Fruit fly (Drosophila melanogaster) whole organism, wandering third instar larva: ENCODE data around the gene CG7824.

ENCODE experiments used
- Abd-B ChIP-seq: fragments of >200 bp; optimal IDR thresholded peaks from 2 replicates; lab custom pipeline; 2017; ENCODE audit warnings: missing biosample characterization, missing genetic modification characterization
- CG9705 ChIP-seq: fragments of 200-800 bp; sonication (Bioruptor generic); optimal IDR thresholded peaks from 2 replicates; lab custom pipeline; 2018; ENCODE audit warnings: missing biosample characterization, mild to moderate bottlenecking, missing genetic modification characterization
- CrebA ChIP-seq: fragments of 200-800 bp; sonication (Bioruptor generic); optimal IDR thresholded peaks from 2 replicates; lab custom pipeline; 2016; ENCODE audit warnings: missing biosample characterization, mild to moderate bottlenecking, missing genetic modification characterization, borderline replicate concordance
- Dif ChIP-seq: fragments of 200-275, 200-300 bp; sonication (Bioruptor generic); optimal IDR thresholded peaks from 2 replicates; lab custom pipeline; 2018; ENCODE audit warnings: missing biosample characterization, missing genetic modification characterization; ENCODE audit not compliant: partially characterized antibody
- GATAd ChIP-seq: sonication (Bioruptor generic); optimal IDR thresholded peaks from 2 replicates; lab custom pipeline; 2016; ENCODE audit warnings: missing biosample characterization, missing genetic modification characterization
- HLH106 ChIP-seq: fragments of 200-800 bp; optimal IDR thresholded peaks from 3 replicates; lab custom pipeline; 2019; ENCODE audit warnings: missing biosample characterization, mild to moderate bottlenecking, missing genetic modification characterization, moderate library complexity
- Hnf4 ChIP-seq: fragments of 200-800 bp; sonication (Bioruptor generic); optimal IDR thresholded peaks from 2 replicates; lab custom pipeline; 2016; ENCODE audit warnings: missing biosample characterization, mild to moderate bottlenecking, missing genetic modification characterization
- Hr78 ChIP-seq: fragments of >200 bp; optimal IDR thresholded peaks from 2 replicates; lab custom pipeline; 2017; ENCODE audit warnings: missing biosample characterization, missing genetic modification characterization
- Hr83 ChIP-seq: fragments of 200-300 bp; sonication (Bioruptor generic); optimal IDR thresholded peaks from 2 replicates; lab custom pipeline; 2016; ENCODE audit warnings: missing biosample characterization, mild to moderate bottlenecking, missing genetic modification characterization, moderate library complexity; ENCODE audit not compliant: poor library complexity, severe bottlenecking
- Jra ChIP-seq: sonication (Bioruptor generic); optimal IDR thresholded peaks from 2 replicates; lab custom pipeline; 2016; ENCODE audit warnings: missing biosample characterization, missing genetic modification characterization
- Mio ChIP-seq: sonication (Bioruptor generic); optimal IDR thresholded peaks from 2 replicates; lab custom pipeline; 2016; ENCODE audit warnings: missing biosample characterization, missing genetic modification characterization
- Myc ChIP-seq: fragments of >200 bp; optimal IDR thresholded peaks from 2 replicates; lab custom pipeline; 2017
- N ChIP-seq: fragments of >200 bp; optimal IDR thresholded peaks from 2 replicates; lab custom pipeline; 2018; ENCODE audit warnings: missing biosample characterization, missing external identifiers, missing genetic modification characterization
- OdsH ChIP-seq: fragments of 200-800 bp; sonication (Bioruptor generic); optimal IDR thresholded peaks from 2 replicates; lab custom pipeline; 2016; ENCODE audit warnings: missing biosample characterization, mild to moderate bottlenecking, missing genetic modification characterization
- Rel ChIP-seq, 2 experiments: fragments of 200-800 bp; sonication (Bioruptor generic) in 1 of 2; optimal IDR thresholded peaks; 2 replicates in 1 of 2; 3 replicates in 1 of 2; lab custom pipeline; 2016 to 2019; ENCODE audit warnings: mild to moderate bottlenecking in 2 of 2, missing biosample characterization in 2 of 2, missing genetic modification characterization in 2 of 2, moderate library complexity in 1 of 2
- Sp1 ChIP-seq: fragments of 200-800 bp; sonication (Bioruptor generic); optimal IDR thresholded peaks from 3 replicates; lab custom pipeline; 2019; ENCODE audit warnings: missing biosample characterization, mild to moderate bottlenecking, missing genetic modification characterization, moderate library complexity
- Vsx2 ChIP-seq: fragments of 200-300, 225-300 bp; sonication (Bioruptor generic); optimal IDR thresholded peaks from 2 replicates; lab custom pipeline; 2018; ENCODE audit warnings: missing biosample characterization, missing genetic modification characterization; ENCODE audit not compliant: partially characterized antibody
- br ChIP-seq: fragments of 200-800 bp; sonication (Bioruptor generic); optimal IDR thresholded peaks from 2 replicates; lab custom pipeline; 2016; ENCODE audit warnings: missing biosample characterization, missing genetic modification characterization
- brk ChIP-seq: fragments of 200-800 bp; sonication (Bioruptor generic); optimal IDR thresholded peaks from 2 replicates; lab custom pipeline; 2016; ENCODE audit warnings: missing biosample characterization, mild to moderate bottlenecking, missing genetic modification characterization
- dl ChIP-seq, 2 experiments: fragments of 175-275, 200-275 bp in 1 of 2; fragments of 200-275 bp in 1 of 2; sonication (Bioruptor generic); optimal IDR thresholded peaks; lab custom pipeline; 2018; ENCODE audit warnings: mild to moderate bottlenecking in 2 of 2, missing biosample characterization in 2 of 2, missing genetic modification characterization in 2 of 2, moderate library complexity in 2 of 2; ENCODE audit not compliant: partially characterized antibody in 2 of 2, insufficient read depth in 1 of 2
- dmrt93B ChIP-seq: fragments of 200-800 bp; sonication (Bioruptor generic); optimal IDR thresholded peaks from 2 replicates; lab custom pipeline; 2018; ENCODE audit warnings: missing biosample characterization, mild to moderate bottlenecking, missing genetic modification characterization
- dsf ChIP-seq: sonication (Bioruptor generic); optimal IDR thresholded peaks from 2 replicates; lab custom pipeline; 2016; ENCODE audit warnings: missing biosample characterization, missing genetic modification characterization, borderline replicate concordance
- foxo ChIP-seq, 2 experiments: fragments of 200-800 bp; sonication (Bioruptor generic); optimal IDR thresholded peaks; 2 replicates in 1 of 2; 3 replicates in 1 of 2; lab custom pipeline; 2016 to 2017; ENCODE audit warnings: missing biosample characterization in 2 of 2, missing genetic modification characterization in 2 of 2
- fru ChIP-seq: fragments of 200-800 bp; sonication (Bioruptor generic); optimal IDR thresholded peaks from 3 replicates; lab custom pipeline; 2016; ENCODE audit warnings: missing biosample characterization, mild to moderate bottlenecking, missing genetic modification characterization
- h ChIP-seq: fragments of 200-800 bp; sonication (Bioruptor generic); optimal IDR thresholded peaks from 3 replicates; lab custom pipeline; 2016; ENCODE audit warnings: missing biosample characterization, mild to moderate bottlenecking, missing genetic modification characterization
- lola ChIP-seq: fragments of >200 bp; optimal IDR thresholded peaks from 2 replicates; lab custom pipeline; 2017; ENCODE audit warnings: missing biosample characterization, missing genetic modification characterization
- psq ChIP-seq: fragments of 200-800 bp; sonication (Bioruptor generic); optimal IDR thresholded peaks from 3 replicates; lab custom pipeline; 2017; ENCODE audit warnings: missing biosample characterization, mild to moderate bottlenecking, missing genetic modification characterization, moderate library complexity
- rgr ChIP-seq: fragments of 200-800 bp; sonication (Bioruptor generic); optimal IDR thresholded peaks from 3 replicates; lab custom pipeline; 2016; ENCODE audit warnings: missing biosample characterization, mild to moderate bottlenecking, missing genetic modification characterization
- sage ChIP-seq: fragments of 200-800 bp; sonication (Bioruptor generic); optimal IDR thresholded peaks from 2 replicates; lab custom pipeline; 2016; ENCODE audit warnings: missing biosample characterization, mild to moderate bottlenecking, missing genetic modification characterization
- sv ChIP-seq: fragments of 200-800 bp; sonication (Bioruptor generic); optimal IDR thresholded peaks from 3 replicates; lab custom pipeline; 2016; ENCODE audit warnings: missing biosample characterization, missing genetic modification characterization
- woc ChIP-seq: sonication (Bioruptor generic); optimal IDR thresholded peaks from 2 replicates; lab custom pipeline; 2016; ENCODE audit warnings: missing biosample characterization, mild to moderate bottlenecking, missing genetic modification characterization

The CG7824 gene

dm6 chr3R:29868676-29869349 lies 10.1 kb upstream of the CG7824 start, which contains the start of gene Zip99C:
Gene Zip99C (minus strand): TSS chr3R:29868895.
- TF ChIP-seq h (GFP tag; lab: Kevin White, UChicago), result peak; percentile 31
- TF ChIP-seq fru (GFP tag; lab: Kevin White, UChicago), result peak; percentile 34
- TF ChIP-seq Dif (GFP tag; lab: Kevin White, UChicago), result peak; percentile 6
- no peak for TF ChIP-seq dmrt93B (GFP tag; lab: Kevin White, UChicago)
- peak; percentile 67 for TF ChIP-seq dsf (GFP tag; lab: Kevin White, UChicago)
- TF ChIP-seq Jra (GFP tag; lab: Kevin White, UChicago), result peak; percentile 89
- no peak for TF ChIP-seq lola (GFP tag; lab: Kevin White, UChicago)
- TF ChIP-seq Hnf4 (GFP tag; lab: Kevin White, UChicago), result peak; percentile 51
- TF ChIP-seq Mio (GFP tag; lab: Kevin White, UChicago), result no peak
- peak; percentile 25 for TF ChIP-seq Sp1 (GFP tag; lab: Kevin White, UChicago)
- TF ChIP-seq OdsH (GFP tag; lab: Kevin White, UChicago), result peak; percentile 45
- peak; percentile 13 for TF ChIP-seq GATAd (GFP tag; lab: Kevin White, UChicago)
- no peak for TF ChIP-seq br (GFP tag; lab: Kevin White, UChicago)
- peak; percentile 32 for TF ChIP-seq woc (GFP tag; lab: Kevin White, UChicago)
- TF ChIP-seq sage (GFP tag; lab: Kevin White, UChicago), result peak; percentile 62
- peak; percentile 86 for TF ChIP-seq brk (GFP tag; lab: Kevin White, UChicago)
- peak; percentile 26 for TF ChIP-seq CG9705 (GFP tag; lab: Kevin White, UChicago)
- TF ChIP-seq Hr83 (GFP tag; lab: Kevin White, UChicago), result peak; percentile 58
- TF ChIP-seq HLH106 (tag; lab: Kevin White, UChicago), result peak; percentile 41
- peak; percentile 27 for TF ChIP-seq sv (GFP tag; lab: Kevin White, UChicago)
- TF ChIP-seq Hr78 (GFP tag; lab: Kevin White, UChicago), result no peak
- peak; percentile 32 for TF ChIP-seq psq (GFP tag; lab: Kevin White, UChicago)
- TF ChIP-seq Abd-B, result no peak
- no peak for TF ChIP-seq dl (GFP tag; optimal IDR thresholded peaks at IDR 0.05; lab: Kevin White, UChicago; ENCODE audit: insufficient read depth in 1 of 2, partially characterized antibody in 2 of 2)
- peak in 1 of 2 experiments; percentile 58 for TF ChIP-seq foxo (GFP tag; optimal IDR thresholded peaks at IDR 0.05; lab: Kevin White, UChicago)
- TF ChIP-seq rgr (GFP tag; lab: Kevin White, UChicago), result no peak
- no peak for TF ChIP-seq Rel (GFP tag; optimal IDR thresholded peaks at IDR 0.05; lab: Kevin White, UChicago)
- peak; percentile 74 for TF ChIP-seq Rel (tag; optimal IDR thresholded peaks at IDR 0.05; lab: Kevin White, UChicago)

dm6 chr3R:29867895-29868294 lies 9.2 kb upstream of the CG7824 start:
- TF ChIP-seq dl (GFP tag; optimal IDR thresholded peaks at IDR 0.05; lab: Kevin White, UChicago; ENCODE audit: insufficient read depth in 1 of 2, partially characterized antibody in 2 of 2) (no peak), dsf (GFP tag; lab: Kevin White, UChicago) (no peak), Vsx2 (no peak), rgr (GFP tag; lab: Kevin White, UChicago) (no peak), Sp1 (GFP tag; lab: Kevin White, UChicago) (no peak)

dm6 chr3R:29867470-29867869 lies 8.7 kb upstream of the CG7824 start:
- TF ChIP-seq lola (GFP tag; lab: Kevin White, UChicago) (no peak), Rel (GFP tag; optimal IDR thresholded peaks at IDR 0.05; lab: Kevin White, UChicago) (no peak), Rel (tag; optimal IDR thresholded peaks at IDR 0.05; lab: Kevin White, UChicago) (peak; percentile 99), fru (GFP tag; lab: Kevin White, UChicago) (no peak), CrebA (GFP tag; lab: Kevin White, UChicago) (no peak)

- TF ChIP-seq rgr (GFP tag; lab: Kevin White, UChicago) (peak; percentile 66), Myc (lab: Kevin White, UChicago) (no peak), foxo (GFP tag; optimal IDR thresholded peaks at IDR 0.05; lab: Kevin White, UChicago) (peak in 1 of 2 experiments; percentile 4), Sp1 (GFP tag; lab: Kevin White, UChicago) (peak; percentile 22), Hr83 (GFP tag; lab: Kevin White, UChicago) (peak; percentile 69), OdsH (GFP tag; lab: Kevin White, UChicago) (peak; percentile 41), Hnf4 (GFP tag; lab: Kevin White, UChicago) (peak; percentile 5), N (GFP tag; lab: Kevin White, UChicago) (no peak), Dif (GFP tag; lab: Kevin White, UChicago) (no peak)
These were observed 8.0 kb upstream of the CG7824 start for dm6 chr3R:29866706-29867105.
